Fruit fly (Drosophila melanogaster): Measurements from ENCODE around the gene obst-J.

DNA sequence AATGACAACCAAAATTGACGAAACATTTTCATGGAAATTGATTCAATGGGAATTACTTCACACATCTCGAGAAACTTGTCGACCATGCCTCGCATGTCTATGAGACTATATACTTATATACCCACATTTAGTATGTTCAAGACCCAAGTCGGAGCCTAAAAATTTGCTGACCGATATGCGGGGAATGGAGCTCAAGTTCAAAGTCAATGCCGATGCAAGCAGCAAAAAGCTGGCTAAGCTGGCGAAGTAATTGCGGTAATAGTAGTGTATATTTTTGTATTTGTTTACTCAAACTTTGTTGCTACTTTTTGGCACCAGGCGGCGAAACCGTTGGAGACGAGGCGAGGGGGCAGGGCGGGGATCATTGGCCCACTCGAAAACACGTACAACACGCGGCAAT lies 8.5 kb downstream of the obst-J start:
- no peak for TF ChIP-seq Mio (GFP tag; optimal IDR thresholded peaks at IDR 0.05)
- peak; percentile 32 for TF ChIP-seq h (GFP tag; optimal IDR thresholded peaks at IDR 0.05)
- TF ChIP-seq Rel (GFP tag; optimal IDR thresholded peaks at IDR 0.05), result no peak
- TF ChIP-seq Rel (tag; optimal IDR thresholded peaks at IDR 0.05), result no peak
- TF ChIP-seq OdsH (GFP tag; optimal IDR thresholded peaks at IDR 0.05), result no peak
- no peak for TF ChIP-seq foxo (GFP tag; optimal IDR thresholded peaks at IDR 0.05)

Data from whole organism, wandering third instar larva.